Fruit fly (Drosophila melanogaster) whole organism, embryonic: ENCODE results near the gene CG1074.

Experiments
- BtbVII ChIP-seq: fragments of 200-800 bp; sonication (Bioruptor generic); optimal IDR thresholded peaks from 3 replicates; lab custom pipeline; 2017; ENCODE audit warnings: missing biosample characterization, mild to moderate bottlenecking, missing genetic modification characterization
- CG10321 ChIP-seq: fragments of 200-800 bp; sonication (Bioruptor generic); IDR thresholded peaks from 2 replicates; pipeline ENCODE4 v1.3.6; 2022; ENCODE audit warnings: missing biosample characterization, missing genetic modification characterization
- CG10543 ChIP-seq: fragments of 200-800 bp; sonication (Bioruptor generic); optimal IDR thresholded peaks from 3 replicates; lab custom pipeline; 2017; ENCODE audit warnings: missing biosample characterization, mild to moderate bottlenecking, missing genetic modification characterization, moderate library complexity
- CG11456 ChIP-seq: fragments of 200-800 bp; sonication (Bioruptor generic); IDR thresholded peaks from 3 replicates; pipeline ENCODE4 v1.3.6; 2022; ENCODE audit warnings: missing biosample characterization, missing genetic modification characterization
- CG12391 ChIP-seq: fragments of 200-800 bp; sonication (Bioruptor generic); optimal IDR thresholded peaks from 3 replicates; lab custom pipeline; 2018; ENCODE audit warnings: missing biosample characterization, mild to moderate bottlenecking, missing genetic modification characterization, moderate library complexity
- CG13775 ChIP-seq: fragments of 200-800 bp; sonication (Bioruptor generic); optimal IDR thresholded peaks from 3 replicates; lab custom pipeline; 2017; ENCODE audit warnings: missing biosample characterization, mild to moderate bottlenecking, missing genetic modification characterization
- CG17328 ChIP-seq: fragments of 200-800 bp; sonication (Bioruptor generic); IDR thresholded peaks from 2 replicates; pipeline ENCODE4 v1.3.6; 2022; ENCODE audit warnings: missing biosample characterization, missing genetic modification characterization
- CG17385 ChIP-seq: fragments of 200-800 bp; sonication (Bioruptor generic); optimal IDR thresholded peaks from 3 replicates; lab custom pipeline; 2018; ENCODE audit warnings: missing biosample characterization, mild to moderate bottlenecking, missing genetic modification characterization
- CG1792 ChIP-seq: fragments of 200-800 bp; sonication (Bioruptor generic); optimal IDR thresholded peaks from 2 replicates; lab custom pipeline; 2016; ENCODE audit warnings: missing biosample characterization, missing genetic modification characterization
- CG18599 ChIP-seq: fragments of 200-800 bp; sonication (Bioruptor generic); optimal IDR thresholded peaks from 3 replicates; lab custom pipeline; 2017; ENCODE audit warnings: missing biosample characterization, missing genetic modification characterization, mild to moderate bottlenecking, moderate library complexity, missing genetic modification reagents
- CG18619 ChIP-seq: fragments of 200-800 bp; sonication (Bioruptor generic); optimal IDR thresholded peaks from 3 replicates; lab custom pipeline; 2017; ENCODE audit warnings: missing biosample characterization, mild to moderate bottlenecking, missing genetic modification characterization
- CG2875 ChIP-seq: fragments of 200-800 bp; sonication (Bioruptor generic); optimal IDR thresholded peaks from 2 replicates; lab custom pipeline; 2017; ENCODE audit warnings: missing biosample characterization, mild to moderate bottlenecking, missing genetic modification characterization, missing genetic modification reagents
- CG30020 ChIP-seq: fragments of 200-800 bp; optimal IDR thresholded peaks from 2 replicates; lab custom pipeline; 2019; ENCODE audit warnings: missing biosample characterization, mild to moderate bottlenecking, missing genetic modification characterization, moderate library complexity
- CG31365 ChIP-seq: fragments of 200-800 bp; sonication (Bioruptor generic); optimal IDR thresholded peaks from 2 replicates; lab custom pipeline; 2018; ENCODE audit warnings: missing biosample characterization, mild to moderate bottlenecking, missing genetic modification characterization
- CG3847 ChIP-seq: fragments of 200-800 bp; sonication (Bioruptor generic); IDR thresholded peaks from 2 replicates; pipeline ENCODE4 v1.3.6; 2022; ENCODE audit warnings: missing biosample characterization, missing genetic modification characterization
- CG6654 ChIP-seq: fragments of 200-800 bp; sonication (Bioruptor generic); optimal IDR thresholded peaks from 2 replicates; lab custom pipeline; 2017; ENCODE audit warnings: missing biosample characterization, mild to moderate bottlenecking, missing genetic modification characterization
- CG7357 ChIP-seq: fragments of 200-800 bp; sonication (Bioruptor generic); IDR thresholded peaks from 3 replicates; pipeline ENCODE4 v1.3.6; 2022; ENCODE audit warnings: missing biosample characterization, missing genetic modification characterization
- CG7372 ChIP-seq: fragments of 200-800 bp; sonication (Bioruptor generic); IDR thresholded peaks from 2 replicates; pipeline ENCODE4 v1.3.6; 2022; ENCODE audit warnings: missing biosample characterization, missing genetic modification characterization
- CG9215 ChIP-seq: fragments of 200-800 bp; sonication (Bioruptor generic); IDR thresholded peaks from 2 replicates; pipeline ENCODE4 v1.3.6; 2022; ENCODE audit warnings: missing biosample characterization, missing genetic modification characterization
- Dp ChIP-seq: fragments of 200-800 bp; sonication (Bioruptor generic); optimal IDR thresholded peaks from 2 replicates; lab custom pipeline; 2018; ENCODE audit warnings: missing biosample characterization, mild to moderate bottlenecking, missing genetic modification characterization, moderate library complexity
- Fer1 ChIP-seq: fragments of 200-800 bp; sonication (Bioruptor generic); optimal IDR thresholded peaks from 2 replicates; lab custom pipeline; 2017; ENCODE audit warnings: missing biosample characterization, mild to moderate bottlenecking, missing genetic modification characterization
- Gsc ChIP-seq: fragments of 200-800 bp; sonication (Bioruptor generic); IDR thresholded peaks from 2 replicates; pipeline ENCODE4 v1.3.6; 2022; ENCODE audit warnings: missing biosample characterization, missing genetic modification characterization
- HHEX ChIP-seq: fragments of 200-800 bp; sonication (Bioruptor generic); optimal IDR thresholded peaks from 3 replicates; lab custom pipeline; 2017; ENCODE audit warnings: missing biosample characterization, mild to moderate bottlenecking, missing genetic modification characterization, missing genetic modification reagents
- HLHmδ ChIP-seq: fragments of 200-800 bp; sonication (Bioruptor generic); optimal IDR thresholded peaks from 2 replicates; lab custom pipeline; 2018; ENCODE audit warnings: missing biosample characterization, mild to moderate bottlenecking, missing genetic modification characterization, moderate library complexity
- Hr51 ChIP-seq, 2 experiments: fragments of 200-800 bp; sonication (Bioruptor generic); optimal IDR thresholded peaks; 2 replicates in 1 of 2; 3 replicates in 1 of 2; lab custom pipeline; 2016 to 2018; ENCODE audit warnings: missing biosample characterization in 2 of 2, missing genetic modification characterization in 2 of 2, mild to moderate bottlenecking in 1 of 2, moderate library complexity in 1 of 2
- Oaz ChIP-seq: fragments of 200-800 bp; sonication (Bioruptor generic); IDR thresholded peaks from 2 replicates; pipeline ENCODE4 v1.3.6; 2022; ENCODE audit warnings: missing biosample characterization, missing genetic modification characterization
- Scr ChIP-seq: fragments of 200-800 bp; sonication (Bioruptor generic); IDR thresholded peaks from 2 replicates; pipeline ENCODE4 v1.3.6; 2022; ENCODE audit warnings: missing biosample characterization, missing genetic modification characterization; ENCODE audit not compliant: partially characterized antibody
- Sry-δ ChIP-seq: fragments of 200-800 bp; sonication (Bioruptor generic); optimal IDR thresholded peaks from 2 replicates; lab custom pipeline; 2016; ENCODE audit warnings: missing biosample characterization, missing genetic modification characterization
- aop ChIP-seq: fragments of 200-800 bp; sonication (Bioruptor generic); IDR thresholded peaks from 2 replicates; pipeline ENCODE4 v1.3.6; 2022; ENCODE audit warnings: missing biosample characterization, missing genetic modification characterization
- az2 ChIP-seq: fragments of 200-800 bp; sonication (Bioruptor generic); optimal IDR thresholded peaks from 3 replicates; lab custom pipeline; 2016; ENCODE audit warnings: missing biosample characterization, missing genetic modification characterization
- caup ChIP-seq: fragments of 200-800 bp; sonication (Bioruptor generic); optimal IDR thresholded peaks from 3 replicates; lab custom pipeline; 2017; ENCODE audit warnings: missing biosample characterization, mild to moderate bottlenecking, missing genetic modification characterization, moderate library complexity; ENCODE audit not compliant: severe bottlenecking
- chif ChIP-seq, 2 experiments: fragments of 200-800 bp; sonication (Bioruptor generic); optimal IDR thresholded peaks; 3 replicates each; lab custom pipeline; 2016; ENCODE audit warnings: missing biosample characterization in 2 of 2, missing genetic modification characterization in 2 of 2
- emc ChIP-seq: fragments of 200-800 bp; sonication (Bioruptor generic); optimal IDR thresholded peaks from 2 replicates; lab custom pipeline; 2016; ENCODE audit warnings: missing biosample characterization, missing genetic modification characterization
- esg ChIP-seq: fragments of 200-800 bp; sonication (Bioruptor generic); conservative IDR thresholded peaks from 2 replicates; pipeline ENCODE4 v1.3.6; 2022; ENCODE audit warnings: missing biosample characterization, missing genetic modification characterization
- fd64A ChIP-seq: fragments of 200-800 bp; sonication (Bioruptor generic); optimal IDR thresholded peaks from 3 replicates; lab custom pipeline; 2018; ENCODE audit warnings: missing biosample characterization, mild to moderate bottlenecking, missing genetic modification characterization
- grau ChIP-seq: fragments of 200-800 bp; optimal IDR thresholded peaks from 3 replicates; lab custom pipeline; 2019; ENCODE audit warnings: missing biosample characterization, mild to moderate bottlenecking, missing genetic modification characterization, moderate library complexity
- gsb ChIP-seq: fragments of 200-800 bp; sonication (Bioruptor generic); IDR thresholded peaks from 2 replicates; pipeline ENCODE4 v1.3.6; 2022; ENCODE audit warnings: missing biosample characterization, missing genetic modification characterization
- jumu ChIP-seq: fragments of 200-800 bp; sonication (Bioruptor generic); optimal IDR thresholded peaks from 3 replicates; lab custom pipeline; 2016; ENCODE audit warnings: missing biosample characterization, missing genetic modification characterization
- kay ChIP-seq: fragments of 200-800 bp; sonication (Bioruptor generic); optimal IDR thresholded peaks from 2 replicates; lab custom pipeline; 2016; ENCODE audit warnings: missing biosample characterization, missing genetic modification characterization
- lab ChIP-seq: fragments of 200-800 bp; sonication (Bioruptor generic); optimal IDR thresholded peaks from 3 replicates; lab custom pipeline; 2017; ENCODE audit warnings: missing biosample characterization, missing genetic modification characterization, mild to moderate bottlenecking, moderate library complexity, missing genetic modification reagents
- luna ChIP-seq: fragments of 200-800 bp; sonication (Bioruptor generic); optimal IDR thresholded peaks from 2 replicates; lab custom pipeline; 2016; ENCODE audit warnings: missing biosample characterization, missing genetic modification characterization
- mam ChIP-seq: fragments of 200-800 bp; sonication (Bioruptor generic); optimal IDR thresholded peaks from 3 replicates; lab custom pipeline; 2016; ENCODE audit warnings: missing biosample characterization, missing genetic modification characterization
- nerfin-2 ChIP-seq: fragments of 200-800 bp; sonication (Bioruptor generic); IDR thresholded peaks from 2 replicates; pipeline ENCODE4 v1.3.6; 2022; ENCODE audit warnings: missing biosample characterization, missing genetic modification characterization; ENCODE audit not compliant: partially characterized antibody
- otp ChIP-seq: fragments of 200-800 bp; sonication (Bioruptor generic); IDR thresholded peaks from 3 replicates; pipeline ENCODE4, ENCODE4 v1.3.6; 2022; ENCODE audit warnings: missing biosample characterization, missing genetic modification characterization
- so ChIP-seq: fragments of 200-800 bp; sonication (Bioruptor generic); IDR thresholded peaks from 3 replicates; pipeline ENCODE4 v1.3.6; 2022; ENCODE audit warnings: missing biosample characterization, missing genetic modification characterization
- stwl ChIP-seq: fragments of 200-800 bp; sonication (Bioruptor generic); optimal IDR thresholded peaks from 3 replicates; lab custom pipeline; 2018; ENCODE audit warnings: missing biosample characterization, mild to moderate bottlenecking, missing genetic modification characterization, moderate library complexity
- vvl ChIP-seq: fragments of 200-800 bp; sonication (Bioruptor generic); IDR thresholded peaks from 2 replicates; pipeline ENCODE4 v1.3.6; 2022; ENCODE audit warnings: missing biosample characterization, missing genetic modification characterization
- z ChIP-seq: fragments of 200-800 bp; sonication (Bioruptor generic); IDR thresholded peaks from 3 replicates; pipeline ENCODE4 v1.3.6; 2022; ENCODE audit warnings: missing biosample characterization, missing genetic modification characterization
- zen2 ChIP-seq: fragments of 200-800 bp; sonication (Bioruptor generic); IDR thresholded peaks from 3 replicates; pipeline ENCODE4 v1.3.6; 2022; ENCODE audit warnings: missing biosample characterization, missing genetic modification characterization; ENCODE audit not compliant: partially characterized antibody

The CG1074 gene

DNA sequence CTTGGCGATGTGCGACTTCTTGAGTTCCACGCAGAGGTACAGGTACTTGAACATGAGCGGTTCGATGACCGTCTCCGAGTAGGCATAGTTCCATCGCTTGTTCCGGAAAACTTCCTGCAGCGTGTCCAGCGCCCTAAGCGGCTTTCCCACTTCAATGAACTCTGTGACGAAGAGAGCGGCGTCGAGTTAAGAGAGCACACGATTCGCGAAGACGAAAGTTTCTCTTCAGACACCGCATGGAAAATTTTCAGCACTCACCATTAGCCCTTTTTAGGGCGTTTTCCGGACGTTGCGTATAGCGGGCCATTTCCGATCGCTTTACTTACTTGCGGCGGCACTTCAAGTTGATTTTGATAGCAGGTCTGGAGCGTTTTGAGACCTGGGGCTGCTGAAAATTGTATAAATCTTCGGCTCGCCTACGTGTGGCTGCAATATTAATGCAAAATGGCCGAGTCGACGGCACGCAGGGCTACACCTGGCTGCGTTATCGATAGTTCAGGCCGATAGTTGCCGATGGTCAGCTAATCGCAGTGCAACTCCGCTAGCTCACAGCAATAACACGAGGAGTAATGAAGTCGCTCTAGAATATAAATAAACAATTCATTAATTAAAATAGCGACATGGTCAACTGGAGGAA is at the start of gene CG1074, which contains the start of gene eIF3a (continued):
- TF ChIP-seq aop (GFP tag; lab: Robert Waterston, UW) (no peak), CG2875 (GFP tag; lab: Kevin White, UChicago) (peak; percentile 7), CG31365 (tag; lab: Kevin White, UChicago) (peak; percentile 60), CG17385 (peak; percentile 73), CG7372 (GFP tag; lab: Robert Waterston, UW) (peak; percentile 60), luna (peak; percentile 51), Hr51 (GFP tag; optimal IDR thresholded peaks at IDR 0.05; lab: Kevin White, UChicago) (peak in 1 of 2 experiments; percentile 72), CG30020 (peak; percentile 80), CG12391 (tag; lab: Kevin White, UChicago) (peak; percentile 66), Dp (GFP tag; lab: Kevin White, UChicago) (peak; percentile 51), CG10321 (GFP tag; lab: Robert Waterston, UW) (peak; percentile 39; the same call in 1 of the 2 replicates), otp (peak; percentile 57; the same call in 2 of the 3 replicates), grau (tag; lab: Kevin White, UChicago) (peak; percentile 64), chif (GFP tag; optimal IDR thresholded peaks at IDR 0.05; lab: Kevin White, UChicago) (peak in 1 of 2 experiments; percentile 46), Scr (GFP tag; lab: Robert Waterston, UW) (peak; percentile 97), Fer1 (peak; percentile 82), CG13775 (GFP tag; lab: Kevin White, UChicago) (peak; percentile 71), CG7357 (no peak), Gsc (GFP tag; lab: Robert Waterston, UW) (no peak), CG6654 (GFP tag; lab: Kevin White, UChicago) (no peak), esg (GFP tag; lab: Robert Waterston, UW) (no peak), caup (GFP tag; lab: Kevin White, UChicago) (peak; percentile 78), CG18619 (GFP tag; lab: Kevin White, UChicago) (peak; percentile 70), so (GFP tag; lab: Robert Waterston, UW) (peak; percentile 25; the same call in 1 of the 3 replicates), fd64A (peak; percentile 60), emc (GFP tag; lab: Kevin White, UChicago) (peak; percentile 28), zen2 (GFP tag; lab: Robert Waterston, UW) (peak; percentile 87), az2 (GFP tag; lab: Kevin White, UChicago) (peak; percentile 30), HHEX (GFP tag; lab: Kevin White, UChicago) (peak; percentile 74), CG1792 (peak; percentile 69), Oaz (peak; percentile 37; the same call in 1 of the 2 replicates), jumu (GFP tag; lab: Kevin White, UChicago) (peak; percentile 42), mam (GFP tag; lab: Kevin White, UChicago) (peak; percentile 61), BtbVII (GFP tag; lab: Kevin White, UChicago) (peak; percentile 73), CG11456 (GFP tag; lab: Robert Waterston, UW) (peak; percentile 86), vvl (GFP tag; lab: Robert Waterston, UW) (peak; percentile 85), stwl (peak; percentile 87), CG10543 (GFP tag; lab: Kevin White, UChicago) (peak; percentile 78), nerfin-2 (peak; percentile 94), CG18599 (GFP tag; lab: Kevin White, UChicago) (no peak), CG9215 (GFP tag; lab: Robert Waterston, UW) (no peak), gsb (GFP tag; lab: Robert Waterston, UW) (peak; percentile 44), kay (GFP tag; lab: Kevin White, UChicago) (no peak), lab (no peak), CG17328 (GFP tag; lab: Robert Waterston, UW) (peak; percentile 50; the same call in 1 of the 2 replicates), Sry-δ (peak; percentile 91), CG3847 (GFP tag; lab: Robert Waterston, UW) (peak; percentile 81), HLHmδ (peak; percentile 92), z (no peak)
